Fruit fly (Drosophila melanogaster) whole organism, pupa: ENCODE data around the gene Hsp26.

ENCODE experiments used
- CG10348 ChIP-seq: fragments of 200-800 bp; sonication (Bioruptor generic); IDR thresholded peaks from 2 replicates; pipeline ENCODE4 v1.3.6; 2022; ENCODE audit warnings: missing biosample characterization, missing genetic modification characterization
- CG12605 ChIP-seq: fragments of 200-800 bp; sonication (Bioruptor generic); IDR thresholded peaks from 2 replicates; pipeline ENCODE4 v1.3.6; 2022; ENCODE audit warnings: missing biosample characterization, missing genetic modification characterization
- CG13204 ChIP-seq: fragments of 200-800 bp; sonication (Bioruptor generic); optimal IDR thresholded peaks from 2 replicates; lab custom pipeline; 2018; ENCODE audit warnings: missing biosample characterization, mild to moderate bottlenecking, missing genetic modification characterization, moderate library complexity
- CG14655 ChIP-seq: fragments of 200-800 bp; sonication (Bioruptor generic); optimal IDR thresholded peaks from 3 replicates; lab custom pipeline; 2017; ENCODE audit warnings: mild to moderate bottlenecking, missing biosample characterization, missing genetic modification reagents, missing genetic modification characterization
- CG15710 ChIP-seq: fragments of 200-800 bp; sonication (Bioruptor generic); optimal IDR thresholded peaks from 2 replicates; lab custom pipeline; 2018; ENCODE audit warnings: missing biosample characterization, mild to moderate bottlenecking, missing genetic modification characterization, moderate library complexity
- CG17806 ChIP-seq: fragments of 200-800 bp; sonication (Bioruptor generic); optimal IDR thresholded peaks from 2 replicates; lab custom pipeline; 2018; ENCODE audit warnings: missing biosample characterization, mild to moderate bottlenecking, missing genetic modification characterization, moderate library complexity
- CG32121 ChIP-seq: fragments of 200-800 bp; sonication (Bioruptor generic); IDR thresholded peaks from 2 replicates; pipeline ENCODE4 v1.3.6; 2022; ENCODE audit warnings: missing biosample characterization, missing genetic modification characterization
- CG34367 ChIP-seq: fragments of 200-800 bp; sonication (Bioruptor generic); optimal IDR thresholded peaks from 2 replicates; lab custom pipeline; 2018; ENCODE audit warnings: missing biosample characterization, mild to moderate bottlenecking, missing genetic modification characterization
- CG4496 ChIP-seq: fragments of 200-800 bp; sonication (Bioruptor generic); IDR thresholded peaks from 3 replicates; pipeline ENCODE4 v1.3.6; 2022; ENCODE audit warnings: missing biosample characterization, missing genetic modification characterization
- CG8159 ChIP-seq: fragments of 200-800 bp; sonication (Bioruptor generic); optimal IDR thresholded peaks from 3 replicates; lab custom pipeline; 2018; ENCODE audit warnings: missing biosample characterization, mild to moderate bottlenecking, missing genetic modification characterization, moderate library complexity
- CG8301 ChIP-seq: fragments of 200-800 bp; sonication (Bioruptor generic); optimal IDR thresholded peaks from 2 replicates; lab custom pipeline; 2018; ENCODE audit warnings: missing biosample characterization, mild to moderate bottlenecking, missing genetic modification characterization
- CG9948 ChIP-seq: fragments of 200-800 bp; sonication (Bioruptor generic); optimal IDR thresholded peaks from 2 replicates; lab custom pipeline; 2018; ENCODE audit warnings: missing biosample characterization, mild to moderate bottlenecking, missing genetic modification characterization, moderate library complexity
- D1 ChIP-seq: fragments of 200-800 bp; sonication (Bioruptor generic); optimal IDR thresholded peaks from 2 replicates; lab custom pipeline; 2018; ENCODE audit warnings: missing biosample characterization, mild to moderate bottlenecking, missing genetic modification characterization, moderate library complexity
- EcR ChIP-seq: fragments of 200-800 bp; sonication (Bioruptor generic); optimal IDR thresholded peaks from 3 replicates; lab custom pipeline; 2019; ENCODE audit warnings: missing biosample characterization, missing genetic modification characterization, mild to moderate bottlenecking, moderate library complexity, missing genetic modification reagents
- Ets98B ChIP-seq: fragments of 200-800 bp; sonication (Bioruptor generic); IDR thresholded peaks from 2 replicates; pipeline ENCODE4 v1.3.6; 2022; ENCODE audit warnings: missing biosample characterization, missing genetic modification characterization
- Pif1A ChIP-seq: fragments of 200-800 bp; sonication (Bioruptor generic); optimal IDR thresholded peaks from 3 replicates; lab custom pipeline; 2016; ENCODE audit warnings: missing biosample characterization, missing genetic modification characterization
- Pif1B ChIP-seq: fragments of 200-800 bp; sonication (Bioruptor generic); optimal IDR thresholded peaks from 3 replicates; lab custom pipeline; 2016; ENCODE audit warnings: missing biosample characterization, missing genetic modification characterization
- Snoo ChIP-seq: fragments of 200-800 bp; sonication (Bioruptor generic); optimal IDR thresholded peaks from 3 replicates; lab custom pipeline; 2017; ENCODE audit warnings: missing biosample characterization, mild to moderate bottlenecking, missing genetic modification characterization, inconsistent platforms
- fd96Ca ChIP-seq: fragments of 200-800 bp; sonication (Bioruptor generic); IDR thresholded peaks from 3 replicates; pipeline ENCODE4 v1.3.6; 2022; ENCODE audit warnings: missing biosample characterization, missing genetic modification characterization
- gl ChIP-seq: fragments of 200-800 bp; sonication (Bioruptor generic); optimal IDR thresholded peaks from 2 replicates; lab custom pipeline; 2018; ENCODE audit warnings: missing biosample characterization, mild to moderate bottlenecking, missing genetic modification characterization
- rn ChIP-seq: fragments of 200-800 bp; sonication (Bioruptor generic); IDR thresholded peaks from 2 replicates; pipeline ENCODE4 v1.3.6; 2022; ENCODE audit warnings: missing biosample characterization, missing genetic modification characterization

Hsp26 gene

DNA sequence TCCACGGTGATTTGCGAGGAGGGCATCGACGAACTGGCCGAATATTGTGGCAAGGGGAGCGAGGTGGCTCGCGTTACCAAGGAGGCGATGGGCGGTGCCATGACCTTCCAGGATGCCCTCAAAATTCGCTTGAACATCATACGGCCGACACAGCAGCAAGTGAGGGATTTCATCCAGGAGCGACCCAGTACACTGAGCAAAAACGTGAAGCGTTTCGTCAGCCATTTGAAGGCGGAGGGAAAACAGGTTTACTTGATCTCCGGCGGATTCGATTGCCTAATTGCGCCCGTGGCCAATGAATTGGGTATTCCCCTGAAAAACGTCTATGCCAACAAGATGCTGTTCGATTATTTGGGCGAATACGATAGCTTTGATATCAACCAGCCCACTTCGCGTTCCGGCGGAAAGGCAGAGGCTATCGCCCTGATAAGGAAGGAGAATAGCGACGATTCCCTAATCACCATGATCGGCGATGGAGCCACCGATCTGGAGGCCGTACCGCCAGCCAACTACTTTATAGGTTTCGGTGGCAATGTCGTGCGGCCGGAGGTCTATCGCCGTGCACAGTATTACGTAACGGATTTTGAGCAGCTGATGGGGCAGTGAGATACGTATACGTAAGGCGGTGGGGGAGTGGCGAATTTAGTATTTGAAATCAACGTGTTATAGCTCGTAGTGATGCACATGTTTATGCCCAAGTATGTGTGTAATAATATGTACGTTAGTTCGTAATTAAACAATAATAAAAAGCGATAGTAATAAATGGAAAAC is 46.7 kb upstream of the Hsp26 start:
- TF ChIP-seq CG34367 (tag; lab: Kevin White, UChicago) (no peak), CG10348 (GFP tag; lab: Robert Waterston, UW) (no peak), rn (GFP tag; lab: Robert Waterston, UW) (no peak), CG32121 (GFP tag; lab: Robert Waterston, UW) (no peak), CG8301 (tag; lab: Kevin White, UChicago) (no peak), EcR (GFP tag; lab: Kevin White, UChicago) (no peak), CG14655 (GFP tag; lab: Kevin White, UChicago) (no peak), CG15710 (no peak)

DNA sequence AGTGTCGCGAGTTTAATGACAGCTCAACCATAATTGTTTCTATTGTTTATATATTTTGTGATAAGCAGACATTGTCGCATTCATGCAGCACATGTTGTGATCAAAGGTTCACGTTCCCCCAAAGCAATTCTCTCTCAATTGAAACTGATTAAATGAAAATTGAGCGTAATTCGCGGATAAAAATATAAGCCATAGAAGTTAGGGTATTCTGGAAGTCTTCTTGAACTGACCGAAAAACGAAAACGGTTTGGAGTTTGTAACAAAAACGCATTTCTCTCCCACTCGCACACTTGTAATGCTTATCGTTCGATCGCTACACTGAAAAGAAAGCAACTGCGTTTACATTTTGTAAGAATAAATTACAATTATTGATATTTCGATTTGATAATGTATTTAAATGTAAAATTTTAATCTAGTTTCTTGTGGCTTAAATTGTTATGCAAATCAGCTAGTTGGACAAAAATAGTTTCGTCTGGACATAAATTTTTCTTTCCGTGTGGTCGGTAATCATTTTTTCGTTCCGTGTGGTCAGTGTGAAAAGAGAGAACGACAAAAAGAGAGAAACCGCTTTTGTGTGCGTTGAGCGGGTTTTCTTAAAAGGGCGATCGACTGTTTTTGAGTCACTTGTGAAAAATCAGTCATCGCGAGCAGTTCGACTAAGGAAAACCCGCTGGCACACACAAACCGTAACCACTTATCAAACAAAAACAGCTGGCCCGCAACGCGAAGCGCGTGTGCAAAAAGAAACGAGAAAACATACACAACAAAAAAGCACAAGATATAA is 45.6 kb upstream of the Hsp26 start, which contains the start of gene aay:
Gene aay, plus strand, starts transcription at position 618 of the 784 bp plus-strand sequence.
- TF ChIP-seq CG8301 (tag; lab: Kevin White, UChicago) (peak; percentile 97), CG9948 (tag; lab: Kevin White, UChicago) (peak; percentile 98), CG10348 (GFP tag; lab: Robert Waterston, UW) (peak; percentile 87), CG4496 (GFP tag; lab: Robert Waterston, UW) (peak; percentile 98), CG34367 (tag; lab: Kevin White, UChicago) (peak; percentile 97), EcR (GFP tag; lab: Kevin White, UChicago) (peak; percentile 87), Pif1B (peak; percentile 99), Snoo (tag; lab: Kevin White, UChicago) (peak; percentile 99), CG17806 (tag; lab: Kevin White, UChicago) (peak; percentile 99), gl (peak; percentile 94), CG8159 (peak; percentile 99), Ets98B (GFP tag; lab: Robert Waterston, UW) (peak; percentile 98), rn (GFP tag; lab: Robert Waterston, UW) (peak; percentile 95), CG12605 (GFP tag; lab: Robert Waterston, UW) (peak; percentile 98), CG14655 (GFP tag; lab: Kevin White, UChicago) (peak; percentile 97), fd96Ca (GFP tag; lab: Robert Waterston, UW) (peak; percentile 95), Pif1A (peak; percentile 99), CG13204 (GFP tag; lab: Kevin White, UChicago) (peak; percentile 91), CG32121 (GFP tag; lab: Robert Waterston, UW) (peak; percentile 98), D1 (tag; lab: Kevin White, UChicago) (peak; percentile 98), CG15710 (peak; percentile 98)
- TF ChIP-seq, all 21 proteins: peak for 21

DNA sequence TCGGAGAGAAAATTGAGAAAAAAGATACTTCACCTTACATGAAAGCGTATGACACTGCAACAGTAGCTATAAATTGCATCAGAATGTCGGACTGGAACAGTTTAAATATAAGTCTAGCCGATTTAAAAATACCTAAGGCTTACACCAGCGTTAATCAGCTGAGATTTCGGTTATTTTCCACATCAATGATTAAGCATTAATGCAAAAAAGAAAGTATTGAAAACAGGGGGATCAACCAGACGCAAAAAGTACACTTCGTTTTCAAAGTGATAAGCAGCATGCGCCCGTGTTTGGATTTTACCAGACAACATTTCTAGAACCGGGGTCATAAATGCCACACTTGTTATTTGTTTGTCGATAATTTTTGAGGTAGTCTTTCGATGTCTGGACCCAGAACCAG is 44.9 kb upstream of the Hsp26 start:
- TF ChIP-seq CG8159 = no peak
- TF ChIP-seq CG13204 (GFP tag; lab: Kevin White, UChicago) = no peak
- no peak for TF ChIP-seq CG32121 (GFP tag; lab: Robert Waterston, UW)
- TF ChIP-seq CG14655 (GFP tag; lab: Kevin White, UChicago) = no peak
- TF ChIP-seq Ets98B (GFP tag; lab: Robert Waterston, UW) = no peak
- no peak for TF ChIP-seq fd96Ca (GFP tag; lab: Robert Waterston, UW)
- TF ChIP-seq rn (GFP tag; lab: Robert Waterston, UW) = no peak
- no peak for TF ChIP-seq CG34367 (tag; lab: Kevin White, UChicago)
- TF ChIP-seq CG4496 (GFP tag; lab: Robert Waterston, UW) = no peak
- no peak for TF ChIP-seq gl
- no peak for TF ChIP-seq Pif1A
- no peak for TF ChIP-seq CG8301 (tag; lab: Kevin White, UChicago)
- TF ChIP-seq CG15710 = no peak
- no peak for TF ChIP-seq CG12605 (GFP tag; lab: Robert Waterston, UW)
- no peak for TF ChIP-seq Snoo (tag; lab: Kevin White, UChicago)
- no peak for TF ChIP-seq CG10348 (GFP tag; lab: Robert Waterston, UW)
- no peak for TF ChIP-seq CG17806 (tag; lab: Kevin White, UChicago)
- no peak for TF ChIP-seq Pif1B
- TF ChIP-seq EcR (GFP tag; lab: Kevin White, UChicago) = no peak
- TF ChIP-seq D1 (tag; lab: Kevin White, UChicago) = no peak

DNA sequence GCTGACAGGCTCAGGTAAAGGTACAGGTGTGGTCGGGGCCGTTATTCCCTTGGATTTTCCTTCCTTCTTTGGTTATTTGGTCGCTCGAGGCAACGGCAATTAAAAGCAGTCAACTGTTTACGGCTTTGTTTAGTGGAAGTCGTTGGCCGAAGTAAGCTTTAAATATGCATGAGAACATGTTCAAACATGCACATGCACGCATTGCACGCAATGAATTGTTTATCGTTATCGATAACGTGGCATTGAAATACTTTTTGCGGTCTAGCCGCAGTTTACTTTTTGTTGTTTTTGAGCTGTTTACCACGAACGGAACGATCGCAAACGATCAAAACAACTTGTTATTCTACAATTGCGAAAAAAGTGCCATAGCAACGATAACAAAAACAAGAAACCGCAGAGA is 44.4 kb upstream of the Hsp26 start:
- TF ChIP-seq rn (GFP tag; lab: Robert Waterston, UW) (no peak), CG4496 (GFP tag; lab: Robert Waterston, UW) (peak; percentile 6; the same call in 1 of the 3 replicates), EcR (GFP tag; lab: Kevin White, UChicago) (peak; percentile 15)

DNA sequence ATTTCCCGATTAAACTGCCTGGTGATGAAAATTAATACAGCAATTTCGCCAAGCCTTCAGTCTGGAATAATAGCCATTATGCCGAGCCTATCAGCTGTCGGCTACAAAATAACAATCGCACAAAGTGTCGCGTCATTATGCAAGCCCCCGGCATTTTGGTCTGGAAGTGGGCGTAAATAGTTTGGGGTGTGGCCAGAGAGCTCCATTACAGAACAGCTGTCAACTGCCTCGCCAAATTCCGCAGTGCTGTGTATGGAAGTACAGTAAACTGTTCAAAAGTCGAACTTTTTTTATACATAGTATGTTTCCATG is 43.5 kb upstream of the Hsp26 start:
- no peak for TF ChIP-seq rn (GFP tag; lab: Robert Waterston, UW)
- TF ChIP-seq EcR (GFP tag; lab: Kevin White, UChicago) = no peak
- TF ChIP-seq CG32121 (GFP tag; lab: Robert Waterston, UW) = no peak
- no peak for TF ChIP-seq CG34367 (tag; lab: Kevin White, UChicago)
- TF ChIP-seq fd96Ca (GFP tag; lab: Robert Waterston, UW) = no peak
- TF ChIP-seq Snoo (tag; lab: Kevin White, UChicago) = no peak
- TF ChIP-seq CG8301 (tag; lab: Kevin White, UChicago) = no peak
- TF ChIP-seq Pif1A = no peak
- TF ChIP-seq CG13204 (GFP tag; lab: Kevin White, UChicago) = no peak
- TF ChIP-seq gl = no peak
- no peak for TF ChIP-seq CG14655 (GFP tag; lab: Kevin White, UChicago)
- TF ChIP-seq CG9948 (tag; lab: Kevin White, UChicago) = no peak
- no peak for TF ChIP-seq CG10348 (GFP tag; lab: Robert Waterston, UW)
